Worm (Caenorhabditis elegans) whole organism, L4 larva: ENCODE results near the gene rab-19.
A peak's percentile ranks its signal among the peaks of the same experiment; 100 is the strongest.

Experiments used
- F44E2.7 ChIP-seq: fragments of 200-800 bp; sonication (Bioruptor generic); IDR thresholded peaks from 2 replicates; pipeline ENCODE4 v2.1.2; 2022; ENCODE audit warnings: missing genetic modification characterization, missing compliant biosample characterization
- F49E8.2 ChIP-seq: sonication (generic microtip); optimal IDR thresholded peaks from 2 replicates; lab custom pipeline; 2016; ENCODE audit warnings: missing compliant biosample characterization, mild to moderate bottlenecking, missing genetic modification characterization, borderline replicate concordance
- T26A8.4 ChIP-seq: fragments of 200-800 bp; sonication (Bioruptor generic); IDR thresholded peaks from 2 replicates; pipeline ENCODE4 v1.3.6; 2022; ENCODE audit warnings: missing genetic modification characterization, missing compliant biosample characterization
- Y5F2A.4 ChIP-seq: fragments of 200-800 bp; sonication (Bioruptor generic); optimal IDR thresholded peaks from 2 replicates; lab custom pipeline; 2018; ENCODE audit warnings: mild to moderate bottlenecking, missing genetic modification characterization, missing compliant biosample characterization
- ZK337.2 ChIP-seq: fragments of 200-800 bp; sonication (Bioruptor generic); IDR thresholded peaks from 2 replicates; pipeline ENCODE4 v1.3.6; 2022; ENCODE audit warnings: missing genetic modification reagents, missing genetic modification characterization, missing compliant biosample characterization
- aha-1 ChIP-seq: fragments of 150-350 bp; peaks from one replicate; lab custom pipeline; 2014; ENCODE audit warnings: missing biosample characterization, missing genetic modification characterization
- arid-1 ChIP-seq: fragments of 200-800 bp; sonication (Bioruptor generic); conservative IDR thresholded peaks from 2 replicates; pipeline ENCODE4 v1.3.6; 2022; ENCODE audit warnings: missing genetic modification reagents, missing genetic modification characterization, missing compliant biosample characterization
- ceh-20 ChIP-seq: fragments of 200-800 bp; sonication (Bioruptor generic); IDR thresholded peaks from 2 replicates; pipeline ENCODE4 v1.3.6; 2022; ENCODE audit warnings: missing genetic modification reagents, missing genetic modification characterization, missing compliant biosample characterization
- ceh-28 ChIP-seq: fragments of 150-350 bp; optimal IDR thresholded peaks from 2 replicates; lab custom pipeline; 2014; ENCODE audit warnings: missing biosample characterization, missing genetic modification reagents, missing genetic modification characterization
- daf-16 ChIP-seq, 3 experiments: sonication (generic microtip); optimal IDR thresholded peaks; 2 replicates each; lab custom pipeline; 2016 to 2017; ENCODE audit warnings: missing genetic modification characterization in 3 of 3, missing genetic modification reagents in 3 of 3, mild to moderate bottlenecking in 2 of 3, missing compliant biosample characterization in 2 of 3, missing biosample characterization in 1 of 3, moderate library complexity in 1 of 3
- daf-19 ChIP-seq: fragments of 200-800 bp; sonication (Bioruptor generic); conservative IDR thresholded peaks from 2 replicates; pipeline ENCODE4 v1.3.6; 2022; ENCODE audit warnings: missing genetic modification characterization, missing compliant biosample characterization
- dmd-6 ChIP-seq: fragments of 200-800 bp; sonication (Bioruptor generic); IDR thresholded peaks from 2 replicates; pipeline ENCODE4 v1.3.6; 2022; ENCODE audit warnings: missing genetic modification reagents, missing genetic modification characterization, missing compliant biosample characterization
- dmd-8 ChIP-seq: fragments of 200-800 bp; sonication (Bioruptor generic); IDR thresholded peaks from 2 replicates; pipeline ENCODE4 v1.3.6; 2022; ENCODE audit warnings: missing genetic modification characterization, missing compliant biosample characterization
- dve-1 ChIP-seq: sonication (generic microtip); optimal IDR thresholded peaks from 2 replicates; lab custom pipeline; 2017; ENCODE audit warnings: antibody characterized with exemption, mild to moderate bottlenecking, missing genetic modification characterization, missing compliant biosample characterization; ENCODE audit not compliant: insufficient read depth
- fkh-10 ChIP-seq: fragments of 150-350 bp; optimal IDR thresholded peaks from 2 replicates; lab custom pipeline; 2014; ENCODE audit warnings: missing biosample characterization, missing genetic modification reagents, missing genetic modification characterization
- fos-1 ChIP-seq: fragments of 150-350 bp; optimal IDR thresholded peaks from 2 replicates; lab custom pipeline; 2014; ENCODE audit warnings: missing biosample characterization, missing genetic modification characterization
- hif-1 ChIP-seq, 2 experiments: sonication (generic microtip); optimal IDR thresholded peaks; 2 replicates each; lab custom pipeline; 2016 to 2017; ENCODE audit warnings: missing compliant biosample characterization in 2 of 2, missing genetic modification characterization in 2 of 2, missing genetic modification reagents in 2 of 2, missing genotype in 2 of 2, mild to moderate bottlenecking in 1 of 2
- hlh-11 ChIP-seq: fragments of 200-800 bp; sonication (Bioruptor generic); optimal IDR thresholded peaks from 2 replicates; lab custom pipeline; 2018; ENCODE audit warnings: mild to moderate bottlenecking, missing genetic modification characterization, missing compliant biosample characterization
- lin-38 ChIP-seq: fragments of 200-800 bp; sonication (Bioruptor generic); IDR thresholded peaks from 2 replicates; pipeline ENCODE4 v1.3.6; 2022; ENCODE audit warnings: missing genetic modification reagents, missing genetic modification characterization, missing compliant biosample characterization
- lin-39 ChIP-seq: fragments of 150-350 bp; optimal IDR thresholded peaks from 2 replicates; lab custom pipeline; 2014; ENCODE audit warnings: missing biosample characterization, missing genetic modification reagents, missing genetic modification characterization
- lir-3 ChIP-seq: sonication (generic microtip); optimal IDR thresholded peaks from 2 replicates; lab custom pipeline; 2016; ENCODE audit warnings: mild to moderate bottlenecking, missing genetic modification characterization, missing compliant biosample characterization
- mdl-1 ChIP-seq, 2 experiments: fragments of 150-350 bp in 1 of 2; sonication (generic microtip) in 1 of 2; optimal IDR thresholded peaks; 2 replicates each; lab custom pipeline; 2014 to 2017; ENCODE audit warnings: missing biosample characterization in 2 of 2, missing genetic modification characterization in 2 of 2
- mdt-29 ChIP-seq: fragments of 200-800 bp; sonication (Bioruptor generic); IDR thresholded peaks from 2 replicates; pipeline ENCODE4 v1.3.6; 2022; ENCODE audit warnings: missing genetic modification reagents, missing genetic modification characterization, missing compliant biosample characterization
- nhr-102 ChIP-seq: sonication (generic microtip); optimal IDR thresholded peaks from 2 replicates; lab custom pipeline; 2016; ENCODE audit warnings: mild to moderate bottlenecking, missing genetic modification characterization, moderate library complexity, missing compliant biosample characterization
- nhr-111 ChIP-seq: fragments of 200-800 bp; sonication (Bioruptor generic); optimal IDR thresholded peaks from 2 replicates; lab custom pipeline; 2018; ENCODE audit warnings: mild to moderate bottlenecking, missing genetic modification characterization, missing compliant biosample characterization
- nhr-41 ChIP-seq: fragments of 200-800 bp; sonication (Bioruptor generic); IDR thresholded peaks from 2 replicates; pipeline ENCODE4 v1.3.6; 2022; ENCODE audit warnings: missing genetic modification reagents, missing genetic modification characterization, missing compliant biosample characterization
- nhr-77 ChIP-seq: fragments of 150-350 bp; optimal IDR thresholded peaks from 2 replicates; lab custom pipeline; 2014; ENCODE audit warnings: missing biosample characterization, missing genetic modification characterization
- saeg-2 ChIP-seq: fragments of 200-800 bp; sonication (Bioruptor generic); IDR thresholded peaks from 2 replicates; pipeline ENCODE4 v1.3.6; 2022; ENCODE audit warnings: missing genetic modification reagents, missing genetic modification characterization, missing compliant biosample characterization
- snpc-4 ChIP-seq: fragments of 150-350 bp; optimal IDR thresholded peaks from 2 replicates; lab custom pipeline; 2014; ENCODE audit warnings: missing biosample characterization, missing genetic modification characterization
- tag-97 ChIP-seq: fragments of 200-800 bp; sonication (Bioruptor generic); IDR thresholded peaks from 2 replicates; pipeline ENCODE4 v1.3.6; 2022; ENCODE audit warnings: missing genetic modification characterization, missing compliant biosample characterization
- unc-130 ChIP-seq: sonication (generic microtip); optimal IDR thresholded peaks from 2 replicates; lab custom pipeline; 2016; ENCODE audit warnings: missing genetic modification reagents, missing genetic modification characterization, missing compliant biosample characterization
- vab-7 ChIP-seq: fragments of 200-800 bp; sonication (Bioruptor generic); IDR thresholded peaks from 2 replicates; pipeline ENCODE4 v1.3.6; 2022; ENCODE audit warnings: missing genetic modification reagents, missing genetic modification characterization, missing compliant biosample characterization
- zfp-3 ChIP-seq: fragments of 200-800 bp; sonication (Bioruptor generic); conservative IDR thresholded peaks from 2 replicates; pipeline ENCODE4 v1.3.6; 2022; ENCODE audit warnings: missing genetic modification reagents, missing genetic modification characterization, missing compliant biosample characterization

rab-19 gene

ce11 chrIV:13369120-13369842, 14.9 kb downstream of the rab-19 start, which contains the start of gene agt-1 (continued):
- TF ChIP-seq dmd-6 (no peak), snpc-4 (tag; lab: Kevin White, UChicago) (no peak), F44E2.7 (GFP tag; lab: Robert Waterston, UW) (no peak), arid-1 (GFP tag; lab: Robert Waterston, UW) (peak; percentile 50; the same call in 1 of the 2 replicates)
- TF ChIP-seq, all 104 proteins: peak for 10

ce11 chrIV:13364869-13365268, 19.3 kb downstream of the rab-19 start, which contains the start of gene srsx-25:
srsx-25 (plus strand) TSS chrIV:13365169.
- TF ChIP-seq ceh-20 (GFP tag; lab: Robert Waterston, UW) (no peak), ceh-28 (tag; lab: Kevin White, UChicago) (no peak), F49E8.2 (no peak), hif-1 (tag; optimal IDR thresholded peaks at IDR 0.05; lab: Kevin White, UChicago) (no peak), aha-1 (tag; lab: Kevin White, UChicago) (peak; percentile 79), zfp-3 (GFP tag; lab: Robert Waterston, UW) (no peak), hlh-11 (tag; lab: Kevin White, UChicago) (no peak), lir-3 (tag; lab: Kevin White, UChicago) (no peak)
- TF ChIP-seq, all 104 proteins: peak for 1

- TF ChIP-seq nhr-102 (tag; lab: Kevin White, UChicago) (no peak), ZK337.2 (GFP tag; lab: Robert Waterston, UW) (no peak), saeg-2 (GFP tag; lab: Robert Waterston, UW) (no peak), unc-130 (GFP tag; lab: Kevin White, UChicago) (no peak), mdt-29 (GFP tag; lab: Robert Waterston, UW) (no peak), mdl-1 (tag; optimal IDR thresholded peaks at IDR 0.05; lab: Kevin White, UChicago) (no peak), daf-16 (GFP tag; optimal IDR thresholded peaks at IDR 0.05; lab: Kevin White, UChicago) (no peak), daf-16 (tag; optimal IDR thresholded peaks at IDR 0.05; lab: Kevin White, UChicago) (no peak), fos-1 (tag; lab: Kevin White, UChicago) (no peak), nhr-77 (no peak), tag-97 (GFP tag; lab: Robert Waterston, UW) (no peak), lin-39 (no peak), Y5F2A.4 (GFP tag; lab: Kevin White, UChicago) (no peak), dmd-8 (GFP tag; lab: Robert Waterston, UW) (no peak), T26A8.4 (GFP tag; lab: Robert Waterston, UW) (no peak)
These were observed 24.0 kb downstream of the rab-19 start, which contains the start of gene Y62E10A.3 for ce11 chrIV:13360144-13360543. Y62E10A.3 (minus strand) TSS chrIV:13360244.

- TF ChIP-seq daf-19 (no peak), ZK337.2 (GFP tag; lab: Robert Waterston, UW) (0 out of 2 replicates have a peak, but pooled peaks have one; percentile 11), vab-7 (GFP tag; lab: Robert Waterston, UW) (no peak), nhr-41 (no peak), nhr-111 (GFP tag; lab: Kevin White, UChicago) (no peak), lin-38 (GFP tag; lab: Robert Waterston, UW) (no peak), fkh-10 (GFP tag; lab: Kevin White, UChicago) (no peak), dve-1 (tag; lab: Kevin White, UChicago) (no peak), Y5F2A.4 (GFP tag; lab: Kevin White, UChicago) (no peak)
These were observed 25.7 kb downstream of the rab-19 start, which contains the start of gene W02A2.8 for ce11 chrIV:13358488-13358887. W02A2.8 (minus strand) TSS chrIV:13358588.
